Fruit fly (Drosophila melanogaster): ENCODE results near the gene Sxl.

Gene Sxl

dm6 chrX:7065835-7066234, 32.0 kb downstream of the Sxl start, which contains the start of gene CG12541:
CG12541 (minus strand) TSS chrX:7066052.
- TF ChIP-seq Sp1 (GFP tag; optimal IDR thresholded peaks at IDR 0.05) (no peak), br (GFP tag; optimal IDR thresholded peaks at IDR 0.05) (no peak), HLH106 (tag; optimal IDR thresholded peaks at IDR 0.05) (no peak), CG9705 (GFP tag; optimal IDR thresholded peaks at IDR 0.05) (no peak), h (GFP tag; optimal IDR thresholded peaks at IDR 0.05) (no peak), OdsH (GFP tag; optimal IDR thresholded peaks at IDR 0.05) (no peak), Hnf4 (GFP tag; optimal IDR thresholded peaks at IDR 0.05) (no peak), Vsx2 (GFP tag; optimal IDR thresholded peaks at IDR 0.05; ENCODE audit: partially characterized antibody) (no peak), brk (GFP tag; optimal IDR thresholded peaks at IDR 0.05) (no peak), psq (GFP tag; optimal IDR thresholded peaks at IDR 0.05) (no peak)

dm6 chrX:7063563-7063962, 34.3 kb downstream of the Sxl start:
- TF ChIP-seq lola (GFP tag; optimal IDR thresholded peaks at IDR 0.05): no peak

dm6 chrX:7058973-7059372, 38.9 kb downstream of the Sxl start:
- TF ChIP-seq Dfd (GFP tag; optimal IDR thresholded peaks at IDR 0.05): no peak
- no peak for TF ChIP-seq Vsx2 (GFP tag; optimal IDR thresholded peaks at IDR 0.05; ENCODE audit: partially characterized antibody)
- TF ChIP-seq N (GFP tag; optimal IDR thresholded peaks at IDR 0.05): no peak
- no peak for TF ChIP-seq tai (GFP tag; optimal IDR thresholded peaks at IDR 0.05)
- no peak for TF ChIP-seq Myc (optimal IDR thresholded peaks at IDR 0.05)
- no peak for TF ChIP-seq dl (GFP tag; optimal IDR thresholded peaks at IDR 0.05; ENCODE audit: insufficient read depth in 1 of 2, partially characterized antibody in 2 of 2)

- TF ChIP-seq Dfd (GFP tag; optimal IDR thresholded peaks at IDR 0.05): no peak
- no peak for TF ChIP-seq Rel (GFP tag; optimal IDR thresholded peaks at IDR 0.05)
- no peak for TF ChIP-seq Rel (tag; optimal IDR thresholded peaks at IDR 0.05)
These were observed 48.8 kb downstream of the Sxl start, which contains the start of gene nullo for dm6 chrX:7049087-7049486. nullo (plus strand) TSS chrX:7049476.

- TF ChIP-seq pan (optimal IDR thresholded peaks at IDR 0.05): no peak
- TF ChIP-seq Myc (optimal IDR thresholded peaks at IDR 0.05): no peak
- TF ChIP-seq Hr78 (GFP tag; optimal IDR thresholded peaks at IDR 0.05): no peak
- no peak for TF ChIP-seq psq (GFP tag; optimal IDR thresholded peaks at IDR 0.05)
- TF ChIP-seq dmrt93B (GFP tag; optimal IDR thresholded peaks at IDR 0.05): no peak
- no peak for TF ChIP-seq sage (GFP tag; optimal IDR thresholded peaks at IDR 0.05)
- no peak for TF ChIP-seq CG32264 (GFP tag; optimal IDR thresholded peaks at IDR 0.05)
- no peak for TF ChIP-seq Mio (GFP tag; optimal IDR thresholded peaks at IDR 0.05)
- no peak for TF ChIP-seq CrebA (GFP tag; optimal IDR thresholded peaks at IDR 0.05; ENCODE audit: borderline replicate concordance)
- TF ChIP-seq Sp1 (GFP tag; optimal IDR thresholded peaks at IDR 0.05): no peak
- TF ChIP-seq CG9705 (GFP tag; optimal IDR thresholded peaks at IDR 0.05): no peak
- TF ChIP-seq fru (GFP tag; optimal IDR thresholded peaks at IDR 0.05): no peak
- no peak for TF ChIP-seq Hr83 (GFP tag; optimal IDR thresholded peaks at IDR 0.05; ENCODE audit: poor library complexity, severe bottlenecking)
- TF ChIP-seq Vsx2 (GFP tag; optimal IDR thresholded peaks at IDR 0.05; ENCODE audit: partially characterized antibody): no peak
- TF ChIP-seq Hnf4 (GFP tag; optimal IDR thresholded peaks at IDR 0.05): no peak
- TF ChIP-seq tai (GFP tag; optimal IDR thresholded peaks at IDR 0.05): no peak
- no peak for TF ChIP-seq Jra (GFP tag; optimal IDR thresholded peaks at IDR 0.05)
- no peak for TF ChIP-seq h (GFP tag; optimal IDR thresholded peaks at IDR 0.05)
These were observed 57.5 kb downstream of the Sxl start, which contains the start of gene CG14427 for dm6 chrX:7040205-7040866. CG14427 (plus strand) TSS chrX:7040603.

dm6 chrX:7037061-7037460, 60.8 kb downstream of the Sxl start:
- TF ChIP-seq br (GFP tag; optimal IDR thresholded peaks at IDR 0.05): no peak
- TF ChIP-seq HLH106 (tag; optimal IDR thresholded peaks at IDR 0.05): no peak
- TF ChIP-seq lola (GFP tag; optimal IDR thresholded peaks at IDR 0.05): no peak
- no peak for TF ChIP-seq rgr (GFP tag; optimal IDR thresholded peaks at IDR 0.05)
- no peak for TF ChIP-seq pan (optimal IDR thresholded peaks at IDR 0.05)
- TF ChIP-seq Dfd (GFP tag; optimal IDR thresholded peaks at IDR 0.05): no peak
- no peak for TF ChIP-seq psq (GFP tag; optimal IDR thresholded peaks at IDR 0.05)
